Fruit fly (Drosophila melanogaster) whole organism, prepupa: ENCODE data around the gene CG14285.

Experiments used
- Blimp-1 ChIP-seq: fragments of 200-800 bp; sonication (Bioruptor generic); optimal IDR thresholded peaks from 3 replicates; lab custom pipeline; 2017; ENCODE audit warnings: missing biosample characterization, missing genetic modification characterization, mild to moderate bottlenecking, moderate library complexity, missing genetic modification reagents
- CG10631 ChIP-seq: fragments of 200-800 bp; sonication (Bioruptor generic); optimal IDR thresholded peaks from 2 replicates; lab custom pipeline; 2016; ENCODE audit warnings: missing biosample characterization, missing genetic modification characterization
- CG3919 ChIP-seq: fragments of 200-800 bp; sonication (Bioruptor generic); optimal IDR thresholded peaks from 3 replicates; lab custom pipeline; 2016; ENCODE audit warnings: missing biosample characterization, missing genetic modification characterization
- CG6163 ChIP-seq: fragments of 200-800 bp; sonication (Bioruptor generic); IDR thresholded peaks from 3 replicates; pipeline ENCODE4 v1.3.6; 2022; ENCODE audit warnings: missing biosample characterization, missing genetic modification characterization
- CG6808 ChIP-seq: fragments of 200-800 bp; sonication (Bioruptor generic); optimal IDR thresholded peaks from 3 replicates; lab custom pipeline; 2017; ENCODE audit warnings: missing biosample characterization, missing genetic modification characterization, mild to moderate bottlenecking, moderate library complexity, missing genetic modification reagents
- CG6854 ChIP-seq: fragments of 200-800 bp; sonication (Bioruptor generic); optimal IDR thresholded peaks from 2 replicates; lab custom pipeline; 2017; ENCODE audit warnings: missing biosample characterization, mild to moderate bottlenecking, missing genetic modification characterization
- CG7368 ChIP-seq: fragments of 200-800 bp; sonication (Bioruptor generic); optimal IDR thresholded peaks from 3 replicates; lab custom pipeline; 2016; ENCODE audit warnings: missing biosample characterization, missing genetic modification characterization
- Ets96B ChIP-seq: fragments of 200-800 bp; optimal IDR thresholded peaks from 2 replicates; lab custom pipeline; 2019; ENCODE audit warnings: missing biosample characterization, mild to moderate bottlenecking, missing genetic modification characterization, moderate library complexity
- Hr38 ChIP-seq: sonication (Bioruptor generic); optimal IDR thresholded peaks from 2 replicates; lab custom pipeline; 2016; ENCODE audit warnings: missing biosample characterization, missing genetic modification characterization
- Hr39 ChIP-seq: fragments of 200-800 bp; sonication (Bioruptor generic); optimal IDR thresholded peaks from 2 replicates; lab custom pipeline; 2016; ENCODE audit warnings: missing biosample characterization, missing genetic modification characterization
- Met ChIP-seq: fragments of 200-800 bp; sonication (Bioruptor generic); optimal IDR thresholded peaks from 3 replicates; lab custom pipeline; 2016; ENCODE audit warnings: missing biosample characterization, missing genetic modification characterization
- Sox102F ChIP-seq: fragments of 200-800 bp; sonication (Bioruptor generic); optimal IDR thresholded peaks from 2 replicates; lab custom pipeline; 2016; ENCODE audit warnings: missing biosample characterization, mild to moderate bottlenecking, missing genetic modification characterization
- achi ChIP-seq: fragments of 200-800 bp; sonication (Bioruptor generic); optimal IDR thresholded peaks from 3 replicates; lab custom pipeline; 2016; ENCODE audit warnings: missing biosample characterization, missing genetic modification characterization
- dsx ChIP-seq: fragments of 200-800 bp; optimal IDR thresholded peaks from 3 replicates; lab custom pipeline; 2019; ENCODE audit warnings: missing biosample characterization, mild to moderate bottlenecking, missing genetic modification characterization, moderate library complexity; ENCODE audit not compliant: poor library complexity, severe bottlenecking
- esn ChIP-seq: fragments of 200-800 bp; sonication (Bioruptor generic); optimal IDR thresholded peaks from 2 replicates; lab custom pipeline; 2016; ENCODE audit warnings: missing biosample characterization, mild to moderate bottlenecking, missing genetic modification characterization, moderate library complexity
- fd59A ChIP-seq: fragments of 200-800 bp; sonication (Bioruptor generic); optimal IDR thresholded peaks from 2 replicates; lab custom pipeline; 2017; ENCODE audit warnings: missing biosample characterization, mild to moderate bottlenecking, missing genetic modification characterization, missing genetic modification reagents
- fd85E ChIP-seq: fragments of 200-800 bp; sonication (Bioruptor generic); optimal IDR thresholded peaks from 3 replicates; lab custom pipeline; 2016; ENCODE audit warnings: missing biosample characterization, missing genetic modification characterization
- fkh ChIP-seq: fragments of 200-800 bp; sonication (Bioruptor generic); optimal IDR thresholded peaks from 3 replicates; lab custom pipeline; 2017; ENCODE audit warnings: missing biosample characterization, mild to moderate bottlenecking, missing genetic modification characterization, moderate library complexity
- net ChIP-seq: fragments of 200-800 bp; sonication (Bioruptor generic); optimal IDR thresholded peaks from 3 replicates; lab custom pipeline; 2016; ENCODE audit warnings: missing biosample characterization, missing genetic modification characterization
- pdm3 ChIP-seq: fragments of 200-800 bp; sonication (Bioruptor generic); optimal IDR thresholded peaks from 3 replicates; lab custom pipeline; 2016; ENCODE audit warnings: missing biosample characterization, missing genetic modification characterization
- spab ChIP-seq: fragments of 200-800 bp; sonication (Bioruptor generic); optimal IDR thresholded peaks from 2 replicates; lab custom pipeline; 2017; ENCODE audit warnings: missing biosample characterization, mild to moderate bottlenecking, missing genetic modification characterization, missing genetic modification reagents
- vri ChIP-seq: fragments of 200-800 bp; sonication (Bioruptor generic); optimal IDR thresholded peaks from 3 replicates; lab custom pipeline; 2016; ENCODE audit warnings: missing biosample characterization, mild to moderate bottlenecking, missing genetic modification characterization

CG14285 gene

DNA sequence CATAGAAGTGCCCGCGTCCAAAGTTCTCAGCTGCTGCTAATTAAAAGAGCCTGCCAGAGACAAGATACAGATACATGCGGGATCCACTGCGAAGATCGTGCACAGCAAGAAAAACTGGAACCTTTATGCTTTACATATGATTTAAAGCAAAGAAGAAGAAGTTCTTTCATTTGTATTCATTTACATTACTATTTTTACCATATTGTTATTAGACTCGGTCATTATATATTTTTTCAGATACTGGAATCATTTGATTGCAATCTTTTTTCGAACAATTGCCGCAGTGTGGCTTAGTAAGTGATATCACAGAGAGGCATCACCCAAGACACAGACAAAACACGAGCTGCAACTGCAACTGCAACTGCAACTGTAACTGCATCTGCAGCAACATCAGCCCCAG lies 50.2 kb downstream of the CG14285 start (continued):
- TF ChIP-seq Hr39 (no peak), spab (GFP tag; lab: Kevin White, UChicago) (peak; percentile 35), fkh (GFP tag; lab: Kevin White, UChicago) (no peak), Met (GFP tag; lab: Kevin White, UChicago) (no peak), fd85E (GFP tag; lab: Kevin White, UChicago) (no peak), fd59A (GFP tag; lab: Kevin White, UChicago) (peak; percentile 3), CG6854 (GFP tag; lab: Kevin White, UChicago) (no peak), Sox102F (no peak), vri (GFP tag; lab: Kevin White, UChicago) (no peak), CG10631 (GFP tag; lab: Kevin White, UChicago) (peak; percentile 55), CG6163 (peak; percentile 65), pdm3 (GFP tag; lab: Kevin White, UChicago) (peak; percentile 41), dsx (GFP tag; lab: Kevin White, UChicago) (peak; percentile 60), esn (GFP tag; lab: Kevin White, UChicago) (no peak), achi (GFP tag; lab: Kevin White, UChicago) (peak; percentile 23), CG3919 (GFP tag; lab: Kevin White, UChicago) (peak; percentile 45), CG6808 (GFP tag; lab: Kevin White, UChicago) (peak; percentile 9), CG7368 (GFP tag; lab: Kevin White, UChicago) (no peak), Hr38 (GFP tag; lab: Kevin White, UChicago) (no peak), net (GFP tag; lab: Kevin White, UChicago) (peak; percentile 1), Blimp-1 (GFP tag; lab: Kevin White, UChicago) (no peak), Ets96B (peak; percentile 54)
